Fruit fly (Drosophila melanogaster) whole organism, prepupa: ENCODE data around the gene Phs.
A peak's percentile ranks its signal among the peaks of the same experiment; 100 is the strongest.

Experiments used
- Blimp-1 ChIP-seq: fragments of 200-800 bp; sonication (Bioruptor generic); optimal IDR thresholded peaks from 3 replicates; lab custom pipeline; 2017; ENCODE audit warnings: missing biosample characterization, missing genetic modification characterization, mild to moderate bottlenecking, moderate library complexity, missing genetic modification reagents
- CG10631 ChIP-seq: fragments of 200-800 bp; sonication (Bioruptor generic); optimal IDR thresholded peaks from 2 replicates; lab custom pipeline; 2016; ENCODE audit warnings: missing biosample characterization, missing genetic modification characterization
- CG10669 ChIP-seq: fragments of 200-800 bp; sonication (Bioruptor generic); optimal IDR thresholded peaks from 3 replicates; lab custom pipeline; 2018; ENCODE audit warnings: missing biosample characterization, mild to moderate bottlenecking, missing genetic modification characterization, moderate library complexity
- CG11294 ChIP-seq: fragments of 200-800 bp; sonication (Bioruptor generic); IDR thresholded peaks from 2 replicates; pipeline ENCODE4 v1.3.6; 2022; ENCODE audit warnings: missing biosample characterization, missing genetic modification characterization
- CG11762 ChIP-seq: fragments of 200-800 bp; sonication (Bioruptor generic); optimal IDR thresholded peaks from 3 replicates; lab custom pipeline; 2016; ENCODE audit warnings: missing biosample characterization, missing genetic modification characterization; ENCODE audit not compliant: insufficient read depth
- CG11902 ChIP-seq: fragments of 200-800 bp; sonication (Bioruptor generic); optimal IDR thresholded peaks from 3 replicates; lab custom pipeline; 2016; ENCODE audit warnings: missing biosample characterization, missing genetic modification characterization
- CG1621 ChIP-seq: fragments of 200-800 bp; sonication (Bioruptor generic); optimal IDR thresholded peaks from 3 replicates; lab custom pipeline; 2018; ENCODE audit warnings: missing biosample characterization, mild to moderate bottlenecking, missing genetic modification characterization
- CG16779 ChIP-seq: fragments of 200-800 bp; sonication (Bioruptor generic); optimal IDR thresholded peaks from 3 replicates; lab custom pipeline; 2017; ENCODE audit warnings: missing biosample characterization, mild to moderate bottlenecking, missing genetic modification characterization
- CG3032 ChIP-seq: fragments of 200-800 bp; optimal IDR thresholded peaks from 2 replicates; lab custom pipeline; 2019; ENCODE audit warnings: missing biosample characterization, mild to moderate bottlenecking, missing genetic modification characterization, moderate library complexity
- CG31627 ChIP-seq: fragments of 200-800 bp; sonication (Bioruptor generic); optimal IDR thresholded peaks from 3 replicates; lab custom pipeline; 2016; ENCODE audit warnings: missing biosample characterization, missing genetic modification characterization
- CG32006 ChIP-seq: fragments of 200-800 bp; sonication (Bioruptor generic); optimal IDR thresholded peaks from 3 replicates; lab custom pipeline; 2017; ENCODE audit warnings: missing biosample characterization, mild to moderate bottlenecking, missing genetic modification characterization
- CG3919 ChIP-seq: fragments of 200-800 bp; sonication (Bioruptor generic); optimal IDR thresholded peaks from 3 replicates; lab custom pipeline; 2016; ENCODE audit warnings: missing biosample characterization, missing genetic modification characterization
- CG4318 ChIP-seq: fragments of 200-800 bp; sonication (Bioruptor generic); optimal IDR thresholded peaks from 3 replicates; lab custom pipeline; 2017; ENCODE audit warnings: missing biosample characterization, mild to moderate bottlenecking, missing genetic modification characterization
- CG6276 ChIP-seq: fragments of 200-800 bp; sonication (Bioruptor generic); optimal IDR thresholded peaks from 2 replicates; lab custom pipeline; 2017; ENCODE audit warnings: missing biosample characterization, mild to moderate bottlenecking, missing genetic modification characterization
- CG6792 ChIP-seq: fragments of 200-800 bp; sonication (Bioruptor generic); optimal IDR thresholded peaks from 3 replicates; lab custom pipeline; 2016; ENCODE audit warnings: missing biosample characterization, missing genetic modification characterization
- CG6808 ChIP-seq: fragments of 200-800 bp; sonication (Bioruptor generic); optimal IDR thresholded peaks from 3 replicates; lab custom pipeline; 2017; ENCODE audit warnings: missing biosample characterization, missing genetic modification characterization, mild to moderate bottlenecking, moderate library complexity, missing genetic modification reagents
- CG8119 ChIP-seq: fragments of 200-800 bp; sonication (Bioruptor generic); IDR thresholded peaks from 3 replicates; pipeline ENCODE4 v1.3.6; 2022; ENCODE audit warnings: missing biosample characterization, missing genetic modification characterization
- CG8319 ChIP-seq: fragments of 200-800 bp; sonication (Bioruptor generic); optimal IDR thresholded peaks from 3 replicates; lab custom pipeline; 2016; ENCODE audit warnings: missing biosample characterization, missing genetic modification characterization
- CG9139 ChIP-seq: fragments of 200-800 bp; sonication (Bioruptor generic); optimal IDR thresholded peaks from 3 replicates; lab custom pipeline; 2017; ENCODE audit warnings: missing biosample characterization, mild to moderate bottlenecking, missing genetic modification characterization
- Eip78C ChIP-seq: fragments of 200-800 bp; sonication (Bioruptor generic); peaks from one replicate; lab custom pipeline; 2016; ENCODE audit warnings: missing biosample characterization, missing genetic modification characterization
- Eip93F ChIP-seq: fragments of 200-800 bp; sonication (Bioruptor generic); optimal IDR thresholded peaks from 2 replicates; lab custom pipeline; 2016; ENCODE audit warnings: missing biosample characterization, mild to moderate bottlenecking, missing genetic modification characterization
- Ets21C ChIP-seq: fragments of 200-800 bp; sonication (Bioruptor generic); optimal IDR thresholded peaks from 3 replicates; lab custom pipeline; 2016; ENCODE audit warnings: missing biosample characterization, missing genetic modification characterization
- Ets96B ChIP-seq: fragments of 200-800 bp; optimal IDR thresholded peaks from 2 replicates; lab custom pipeline; 2019; ENCODE audit warnings: missing biosample characterization, mild to moderate bottlenecking, missing genetic modification characterization, moderate library complexity
- Gug ChIP-seq: fragments of 200-800 bp; sonication (Bioruptor generic); IDR thresholded peaks from 2 replicates; pipeline ENCODE4 v1.3.6; 2022; ENCODE audit warnings: missing biosample characterization, missing genetic modification characterization
- Hr38 ChIP-seq: sonication (Bioruptor generic); optimal IDR thresholded peaks from 2 replicates; lab custom pipeline; 2016; ENCODE audit warnings: missing biosample characterization, missing genetic modification characterization
- Hr39 ChIP-seq: fragments of 200-800 bp; sonication (Bioruptor generic); optimal IDR thresholded peaks from 2 replicates; lab custom pipeline; 2016; ENCODE audit warnings: missing biosample characterization, missing genetic modification characterization
- Hr4 ChIP-seq: fragments of 200-800 bp; sonication (Bioruptor generic); optimal IDR thresholded peaks from 3 replicates; lab custom pipeline; 2016; ENCODE audit warnings: missing biosample characterization, missing genetic modification characterization
- Lpt ChIP-seq: fragments of 200-800 bp; sonication (Bioruptor generic); optimal IDR thresholded peaks from 3 replicates; lab custom pipeline; 2016; ENCODE audit warnings: missing biosample characterization, missing genetic modification characterization
- OdsH ChIP-seq: fragments of 200-800 bp; sonication (Bioruptor generic); optimal IDR thresholded peaks from 3 replicates; lab custom pipeline; 2016; ENCODE audit warnings: missing biosample characterization, missing genetic modification characterization
- Smox ChIP-seq: fragments of 200-800 bp; sonication (Bioruptor generic); optimal IDR thresholded peaks from 3 replicates; lab custom pipeline; 2016; ENCODE audit warnings: missing biosample characterization, missing genetic modification characterization
- Sox14 ChIP-seq: fragments of 200-800 bp; sonication (Bioruptor generic); optimal IDR thresholded peaks from 3 replicates; lab custom pipeline; 2016; ENCODE audit warnings: missing biosample characterization, missing genetic modification characterization
- achi ChIP-seq: fragments of 200-800 bp; sonication (Bioruptor generic); optimal IDR thresholded peaks from 3 replicates; lab custom pipeline; 2016; ENCODE audit warnings: missing biosample characterization, missing genetic modification characterization
- acj6 ChIP-seq: fragments of 200-800 bp; sonication (Bioruptor generic); optimal IDR thresholded peaks from 3 replicates; lab custom pipeline; 2016; ENCODE audit warnings: missing biosample characterization, missing genetic modification characterization
- cyc ChIP-seq: fragments of 200-800 bp; sonication (Bioruptor generic); optimal IDR thresholded peaks from 3 replicates; lab custom pipeline; 2016; ENCODE audit warnings: missing biosample characterization, missing genetic modification characterization
- dac ChIP-seq: fragments of 200-800 bp; sonication (Bioruptor generic); optimal IDR thresholded peaks from 2 replicates; lab custom pipeline; 2017; ENCODE audit warnings: missing biosample characterization, mild to moderate bottlenecking, missing genetic modification characterization
- dsx ChIP-seq: fragments of 200-800 bp; optimal IDR thresholded peaks from 3 replicates; lab custom pipeline; 2019; ENCODE audit warnings: missing biosample characterization, mild to moderate bottlenecking, missing genetic modification characterization, moderate library complexity; ENCODE audit not compliant: poor library complexity, severe bottlenecking
- eg ChIP-seq: fragments of 200-800 bp; sonication (Bioruptor generic); IDR thresholded peaks from 3 replicates; pipeline ENCODE4 v1.3.6; 2022; ENCODE audit warnings: missing biosample characterization, missing genetic modification characterization
- esn ChIP-seq: fragments of 200-800 bp; sonication (Bioruptor generic); optimal IDR thresholded peaks from 2 replicates; lab custom pipeline; 2016; ENCODE audit warnings: missing biosample characterization, mild to moderate bottlenecking, missing genetic modification characterization, moderate library complexity
- fd59A ChIP-seq: fragments of 200-800 bp; sonication (Bioruptor generic); optimal IDR thresholded peaks from 2 replicates; lab custom pipeline; 2017; ENCODE audit warnings: missing biosample characterization, mild to moderate bottlenecking, missing genetic modification characterization, missing genetic modification reagents
- fd85E ChIP-seq: fragments of 200-800 bp; sonication (Bioruptor generic); optimal IDR thresholded peaks from 3 replicates; lab custom pipeline; 2016; ENCODE audit warnings: missing biosample characterization, missing genetic modification characterization
- fkh ChIP-seq: fragments of 200-800 bp; sonication (Bioruptor generic); optimal IDR thresholded peaks from 3 replicates; lab custom pipeline; 2017; ENCODE audit warnings: missing biosample characterization, mild to moderate bottlenecking, missing genetic modification characterization, moderate library complexity
- lz ChIP-seq: fragments of 200-800 bp; sonication (Bioruptor generic); optimal IDR thresholded peaks from 3 replicates; lab custom pipeline; 2016; ENCODE audit warnings: missing biosample characterization, missing genetic modification characterization
- net ChIP-seq: fragments of 200-800 bp; sonication (Bioruptor generic); optimal IDR thresholded peaks from 3 replicates; lab custom pipeline; 2016; ENCODE audit warnings: missing biosample characterization, missing genetic modification characterization
- salr ChIP-seq, 2 experiments: fragments of 200-800 bp; sonication (Bioruptor generic); optimal IDR thresholded peaks; 3 replicates each; lab custom pipeline; 2016 to 2018; ENCODE audit warnings: missing biosample characterization in 2 of 2, missing genetic modification characterization in 2 of 2, mild to moderate bottlenecking in 1 of 2
- spab ChIP-seq: fragments of 200-800 bp; sonication (Bioruptor generic); optimal IDR thresholded peaks from 2 replicates; lab custom pipeline; 2017; ENCODE audit warnings: missing biosample characterization, mild to moderate bottlenecking, missing genetic modification characterization, missing genetic modification reagents
- ss ChIP-seq, 2 experiments: fragments of 200-800 bp; sonication (Bioruptor generic); optimal IDR thresholded peaks; 2 replicates in 1 of 2; 3 replicates in 1 of 2; lab custom pipeline; 2017 to 2018; ENCODE audit warnings: mild to moderate bottlenecking in 2 of 2, missing biosample characterization in 2 of 2, missing genetic modification characterization in 2 of 2, moderate library complexity in 1 of 2
- svp ChIP-seq: fragments of 200-800 bp; sonication (Bioruptor generic); peaks from one replicate; lab custom pipeline; 2016; ENCODE audit warnings: missing biosample characterization, missing genetic modification characterization
- topi ChIP-seq: fragments of 200-800 bp; sonication (Bioruptor generic); optimal IDR thresholded peaks from 3 replicates; lab custom pipeline; 2016; ENCODE audit warnings: missing biosample characterization, missing genetic modification characterization
- vri ChIP-seq: fragments of 200-800 bp; sonication (Bioruptor generic); optimal IDR thresholded peaks from 3 replicates; lab custom pipeline; 2016; ENCODE audit warnings: missing biosample characterization, mild to moderate bottlenecking, missing genetic modification characterization

Gene Phs

DNA sequence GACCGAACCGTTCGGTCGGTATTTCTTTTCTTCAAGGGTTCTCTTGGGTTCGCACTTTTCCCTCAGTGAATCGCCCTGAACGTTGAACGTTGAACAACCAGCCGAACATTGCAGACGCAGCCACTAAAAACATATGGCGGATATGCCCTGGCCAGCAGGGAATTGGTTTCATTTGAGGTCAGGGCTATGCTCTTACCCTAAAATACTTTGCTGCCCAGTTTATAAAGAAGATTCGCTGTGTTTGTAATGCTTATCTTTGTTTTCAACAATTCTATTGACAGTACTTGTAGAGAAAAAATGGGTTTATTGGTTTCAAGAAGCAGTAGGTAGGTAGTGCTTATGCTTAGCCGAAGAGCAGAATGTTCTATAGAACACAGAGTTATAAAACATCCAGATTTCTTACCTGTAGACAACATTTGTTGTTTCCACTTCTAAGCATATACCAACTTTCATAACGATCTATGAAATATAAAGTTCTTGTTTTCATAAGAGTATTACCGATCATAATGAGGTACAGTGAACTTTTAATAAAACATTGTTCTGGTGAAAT lies 24.5 kb upstream of the Phs start (continued):
- TF ChIP-seq ss (GFP tag; optimal IDR thresholded peaks at IDR 0.05; lab: Kevin White, UChicago) (no peak), Sox14 (no peak), esn (GFP tag; lab: Kevin White, UChicago) (peak; percentile 8), Hr38 (GFP tag; lab: Kevin White, UChicago) (no peak), OdsH (GFP tag; lab: Kevin White, UChicago) (peak; percentile 7), CG8319 (GFP tag; lab: Kevin White, UChicago) (no peak), Eip93F (GFP tag; lab: Kevin White, UChicago) (no peak)

- TF ChIP-seq Eip93F (GFP tag; lab: Kevin White, UChicago) (no peak), CG4318 (GFP tag; lab: Kevin White, UChicago) (no peak), CG10631 (GFP tag; lab: Kevin White, UChicago) (peak; percentile 18), salr (GFP tag; optimal IDR thresholded peaks at IDR 0.05; lab: Kevin White, UChicago) (no peak), Ets96B (peak; percentile 47), Hr39 (GFP tag; lab: Kevin White, UChicago) (no peak), CG31627 (GFP tag; lab: Kevin White, UChicago) (no peak), CG6792 (peak; percentile 11), vri (GFP tag; lab: Kevin White, UChicago) (no peak), CG11902 (GFP tag; lab: Kevin White, UChicago) (no peak), achi (GFP tag; lab: Kevin White, UChicago) (peak; percentile 25), Gug (GFP tag; lab: Robert Waterston, UW) (no peak), topi (GFP tag; lab: Kevin White, UChicago) (no peak), OdsH (GFP tag; lab: Kevin White, UChicago) (peak; percentile 49), CG11762 (peak; percentile 6), fkh (GFP tag; lab: Kevin White, UChicago) (no peak), Eip78C (GFP tag; lab: Kevin White, UChicago) (peak; percentile 90), CG1621 (tag; lab: Kevin White, UChicago) (peak; percentile 14), Sox14 (no peak), Lpt (GFP tag; lab: Kevin White, UChicago) (peak; percentile 13), acj6 (GFP tag; lab: Kevin White, UChicago) (peak; percentile 24), ss (GFP tag; optimal IDR thresholded peaks at IDR 0.05; lab: Kevin White, UChicago) (peak in 1 of 2 experiments; percentile 45), CG3032 (tag; lab: Kevin White, UChicago) (peak; percentile 30), CG6276 (GFP tag; lab: Kevin White, UChicago) (no peak), cyc (no peak), dsx (GFP tag; lab: Kevin White, UChicago) (peak; percentile 54), fd59A (GFP tag; lab: Kevin White, UChicago) (no peak), CG3919 (peak; percentile 55), CG32006 (GFP tag; lab: Kevin White, UChicago) (no peak), svp (no peak), CG6808 (GFP tag; lab: Kevin White, UChicago) (no peak), CG8319 (GFP tag; lab: Kevin White, UChicago) (no peak), spab (no peak), CG10669 (GFP tag; lab: Kevin White, UChicago) (peak; percentile 38), esn (GFP tag; lab: Kevin White, UChicago) (no peak), Smox (no peak), CG11294 (no peak), dac (GFP tag; lab: Kevin White, UChicago) (no peak), eg (GFP tag; lab: Robert Waterston, UW) (0 out of 3 replicates have a peak, but pooled peaks have one; percentile 21), fd85E (GFP tag; lab: Kevin White, UChicago) (no peak), Ets21C (GFP tag; lab: Kevin White, UChicago) (no peak), Blimp-1 (GFP tag; lab: Kevin White, UChicago) (no peak), CG16779 (tag; lab: Kevin White, UChicago) (no peak), lz (no peak), CG8119 (GFP tag; lab: Robert Waterston, UW) (no peak), Hr4 (GFP tag; lab: Kevin White, UChicago) (no peak), net (GFP tag; lab: Kevin White, UChicago) (peak; percentile 21), CG9139 (no peak)
Observed at dm6 chr3L:15595980-15596379, 23.7 kb upstream of the Phs start.
